Worm (Caenorhabditis elegans): Measurements from ENCODE around the gene Y17G7B.18.

The Y17G7B.18 gene

ce11 chrII:12067451-12068076 is 40.1 kb downstream of the Y17G7B.18 start, which contains the start of gene Y17G7B.22 (continued):
- TF ChIP-seq mdl-1 (tag; optimal IDR thresholded peaks at IDR 0.05) (no peak), dsc-1 (tag; optimal IDR thresholded peaks at IDR 0.05) (no peak)

ce11 chrII:12064680-12065135 is 42.9 kb downstream of the Y17G7B.18 start, which contains the start of gene arrd-8:
Gene arrd-8 (plus strand): TSS chrII:12065085.
- TF ChIP-seq F16B12.6 (tag; optimal IDR thresholded peaks at IDR 0.05) (no peak), nhr-76 (tag; optimal IDR thresholded peaks at IDR 0.05) (no peak), zag-1 (tag; optimal IDR thresholded peaks at IDR 0.05) (no peak), ceh-90 (tag; optimal IDR thresholded peaks at IDR 0.05) (no peak), nhr-11 (tag; optimal IDR thresholded peaks at IDR 0.05) (no peak), efl-3 (GFP tag; optimal IDR thresholded peaks at IDR 0.05) (no peak), pax-3 (tag; optimal IDR thresholded peaks at IDR 0.05) (no peak), nhr-77 (tag; optimal IDR thresholded peaks at IDR 0.05) (no peak), jun-1 (tag; optimal IDR thresholded peaks at IDR 0.05) (no peak), efl-1 (optimal IDR thresholded peaks at IDR 0.05) (no peak), efl-1 (GFP tag; optimal IDR thresholded peaks at IDR 0.05 in 1 of 2) (peak in 1 of 2 experiments; percentile 62), lin-39 (tag; optimal IDR thresholded peaks at IDR 0.05) (no peak), elt-2 (tag; optimal IDR thresholded peaks at IDR 0.05) (peak; percentile 19)

ce11 chrII:12063076-12063475 is 44.6 kb downstream of the Y17G7B.18 start:
- TF ChIP-seq lin-15B (tag; optimal IDR thresholded peaks at IDR 0.05) (no peak), hlh-4 (tag; optimal IDR thresholded peaks at IDR 0.05) (no peak), lin-35 (GFP tag; optimal IDR thresholded peaks at IDR 0.05) (peak in 1 of 2 experiments; percentile 6), elt-2 (tag; optimal IDR thresholded peaks at IDR 0.05) (peak; percentile 36)

ce11 chrII:12062521-12062920 is 45.1 kb downstream of the Y17G7B.18 start, which contains the start of gene arrd-7:
Gene arrd-7 (minus strand): TSS chrII:12062621.
- TF ChIP-seq hlh-17 (GFP tag; optimal IDR thresholded peaks at IDR 0.05; ENCODE audit: borderline replicate concordance) (no peak), lin-15B (tag; optimal IDR thresholded peaks at IDR 0.05) (no peak), ceh-88 (GFP tag; IDR thresholded peaks at IDR 0.05) (no peak), nhr-77 (tag; optimal IDR thresholded peaks at IDR 0.05) (no peak)

DNA sequence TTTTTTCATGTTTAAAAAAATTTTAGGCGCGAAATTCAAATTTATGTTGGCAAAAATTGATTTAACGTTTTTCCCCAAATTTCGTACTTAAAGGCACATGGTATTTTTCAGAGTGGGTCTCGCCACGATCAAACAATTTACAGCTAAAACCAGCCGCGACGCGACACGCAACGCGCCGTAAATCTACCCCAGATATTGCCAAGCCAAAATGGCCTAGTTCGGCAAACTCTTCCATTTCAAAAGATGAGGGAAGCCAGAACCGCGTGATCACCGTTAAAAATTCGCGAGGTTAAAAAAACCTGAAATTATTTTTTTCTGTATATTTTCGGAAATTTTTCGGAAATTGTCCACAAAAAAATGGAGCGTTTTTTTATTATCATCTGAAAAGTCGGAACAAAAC is 47.8 kb downstream of the Y17G7B.18 start:
- no peak for TF ChIP-seq lsy-2 (tag; optimal IDR thresholded peaks at IDR 0.05)
- no peak for TF ChIP-seq fos-1 (tag; optimal IDR thresholded peaks at IDR 0.05)
- TF ChIP-seq pag-3 (tag; optimal IDR thresholded peaks at IDR 0.05; ENCODE audit: borderline replicate concordance, insufficient read depth), result no peak
- TF ChIP-seq nhr-71 (tag; optimal IDR thresholded peaks at IDR 0.05), result peak; percentile 16
- TF ChIP-seq vab-15 (tag; optimal IDR thresholded peaks at IDR 0.05), result no peak
- TF ChIP-seq unc-130 (tag; optimal IDR thresholded peaks at IDR 0.05), result no peak
- no peak for TF ChIP-seq tlp-1 (tag; optimal IDR thresholded peaks at IDR 0.05)
- TF ChIP-seq unc-98 (GFP tag; IDR thresholded peaks at IDR 0.05), result no peak
- TF ChIP-seq ztf-4 (tag; optimal IDR thresholded peaks at IDR 0.05), result no peak
- no peak for TF ChIP-seq nhr-47 (tag; optimal IDR thresholded peaks at IDR 0.05)
- no peak for TF ChIP-seq nhr-11 (tag; optimal IDR thresholded peaks at IDR 0.05)
- no peak for TF ChIP-seq efl-1 (optimal IDR thresholded peaks at IDR 0.05)
- peak in 1 of 2 experiments; percentile 81 for TF ChIP-seq efl-1 (GFP tag; optimal IDR thresholded peaks at IDR 0.05 in 1 of 2)
- TF ChIP-seq pax-3 (tag; optimal IDR thresholded peaks at IDR 0.05), result no peak
- no peak for TF ChIP-seq jun-1 (tag; optimal IDR thresholded peaks at IDR 0.05)
- TF ChIP-seq ets-5 (GFP tag; IDR thresholded peaks at IDR 0.05), result no peak
- no peak for TF ChIP-seq Y116A8C.19 (tag; optimal IDR thresholded peaks at IDR 0.05; ENCODE audit: borderline replicate concordance)

- no peak for TF ChIP-seq snu-23 (GFP tag; optimal IDR thresholded peaks at IDR 0.05)
- TF ChIP-seq vab-15 (tag; optimal IDR thresholded peaks at IDR 0.05), result no peak
- no peak for TF ChIP-seq jun-1 (tag; optimal IDR thresholded peaks at IDR 0.05)
- no peak for TF ChIP-seq pag-3 (tag; optimal IDR thresholded peaks at IDR 0.05; ENCODE audit: borderline replicate concordance, insufficient read depth)
- TF ChIP-seq hpl-2 (GFP tag; optimal IDR thresholded peaks at IDR 0.05), result peak; percentile 20
- no peak for TF ChIP-seq unc-98 (GFP tag; IDR thresholded peaks at IDR 0.05)
- TF ChIP-seq sox-4 (tag; optimal IDR thresholded peaks at IDR 0.05), result no peak
- no peak for TF ChIP-seq mab-9 (GFP tag; IDR thresholded peaks at IDR 0.05)
- TF ChIP-seq lin-13 (GFP tag; optimal IDR thresholded peaks at IDR 0.05), result no peak
- TF ChIP-seq nhr-90 (tag; optimal IDR thresholded peaks at IDR 0.05; ENCODE audit: poor library complexity), result peak; percentile 8
Observed at ce11 chrII:12058298-12058697, 49.4 kb downstream of the Y17G7B.18 start.

All from whole organism, L1 larva.